Fruit fly (Drosophila melanogaster) whole organism, prepupa: ENCODE data around the gene ago.

Source experiments
- Blimp-1 ChIP-seq: fragments of 200-800 bp; sonication (Bioruptor generic); optimal IDR thresholded peaks from 3 replicates; lab custom pipeline; 2017; ENCODE audit warnings: missing biosample characterization, missing genetic modification characterization, mild to moderate bottlenecking, moderate library complexity, missing genetic modification reagents
- CG10631 ChIP-seq: fragments of 200-800 bp; sonication (Bioruptor generic); optimal IDR thresholded peaks from 2 replicates; lab custom pipeline; 2016; ENCODE audit warnings: missing biosample characterization, missing genetic modification characterization
- CG11902 ChIP-seq: fragments of 200-800 bp; sonication (Bioruptor generic); optimal IDR thresholded peaks from 3 replicates; lab custom pipeline; 2016; ENCODE audit warnings: missing biosample characterization, missing genetic modification characterization
- CG15336 ChIP-seq: fragments of 200-800 bp; sonication (Bioruptor generic); IDR thresholded peaks from 2 replicates; pipeline ENCODE4 v1.3.6; 2022; ENCODE audit warnings: missing biosample characterization, missing genetic modification characterization
- CG1621 ChIP-seq: fragments of 200-800 bp; sonication (Bioruptor generic); optimal IDR thresholded peaks from 3 replicates; lab custom pipeline; 2018; ENCODE audit warnings: missing biosample characterization, mild to moderate bottlenecking, missing genetic modification characterization
- CG16779 ChIP-seq: fragments of 200-800 bp; sonication (Bioruptor generic); optimal IDR thresholded peaks from 3 replicates; lab custom pipeline; 2017; ENCODE audit warnings: missing biosample characterization, mild to moderate bottlenecking, missing genetic modification characterization
- CG3032 ChIP-seq: fragments of 200-800 bp; optimal IDR thresholded peaks from 2 replicates; lab custom pipeline; 2019; ENCODE audit warnings: missing biosample characterization, mild to moderate bottlenecking, missing genetic modification characterization, moderate library complexity
- CG31627 ChIP-seq: fragments of 200-800 bp; sonication (Bioruptor generic); optimal IDR thresholded peaks from 3 replicates; lab custom pipeline; 2016; ENCODE audit warnings: missing biosample characterization, missing genetic modification characterization
- CG32006 ChIP-seq: fragments of 200-800 bp; sonication (Bioruptor generic); optimal IDR thresholded peaks from 3 replicates; lab custom pipeline; 2017; ENCODE audit warnings: missing biosample characterization, mild to moderate bottlenecking, missing genetic modification characterization
- CG34406 ChIP-seq: fragments of 200-800 bp; sonication (Bioruptor generic); optimal IDR thresholded peaks from 3 replicates; lab custom pipeline; 2016; ENCODE audit warnings: missing biosample characterization, missing genetic modification characterization
- CG4318 ChIP-seq: fragments of 200-800 bp; sonication (Bioruptor generic); optimal IDR thresholded peaks from 3 replicates; lab custom pipeline; 2017; ENCODE audit warnings: missing biosample characterization, mild to moderate bottlenecking, missing genetic modification characterization
- CG6792 ChIP-seq: fragments of 200-800 bp; sonication (Bioruptor generic); optimal IDR thresholded peaks from 3 replicates; lab custom pipeline; 2016; ENCODE audit warnings: missing biosample characterization, missing genetic modification characterization
- CG6854 ChIP-seq: fragments of 200-800 bp; sonication (Bioruptor generic); optimal IDR thresholded peaks from 2 replicates; lab custom pipeline; 2017; ENCODE audit warnings: missing biosample characterization, mild to moderate bottlenecking, missing genetic modification characterization
- CG8119 ChIP-seq: fragments of 200-800 bp; sonication (Bioruptor generic); IDR thresholded peaks from 3 replicates; pipeline ENCODE4 v1.3.6; 2022; ENCODE audit warnings: missing biosample characterization, missing genetic modification characterization
- CG8632 ChIP-seq: fragments of 200-800 bp; sonication (Bioruptor generic); optimal IDR thresholded peaks from 3 replicates; lab custom pipeline; 2016; ENCODE audit warnings: missing biosample characterization, missing genetic modification characterization
- Eip75B ChIP-seq: fragments of 200-800 bp; sonication (Bioruptor generic); optimal IDR thresholded peaks from 3 replicates; lab custom pipeline; 2016; ENCODE audit warnings: missing biosample characterization, missing genetic modification characterization
- Eip78C ChIP-seq: fragments of 200-800 bp; sonication (Bioruptor generic); peaks from one replicate; lab custom pipeline; 2016; ENCODE audit warnings: missing biosample characterization, missing genetic modification characterization
- Eip93F ChIP-seq: fragments of 200-800 bp; sonication (Bioruptor generic); optimal IDR thresholded peaks from 2 replicates; lab custom pipeline; 2016; ENCODE audit warnings: missing biosample characterization, mild to moderate bottlenecking, missing genetic modification characterization
- Ets21C ChIP-seq: fragments of 200-800 bp; sonication (Bioruptor generic); optimal IDR thresholded peaks from 3 replicates; lab custom pipeline; 2016; ENCODE audit warnings: missing biosample characterization, missing genetic modification characterization
- Gug ChIP-seq: fragments of 200-800 bp; sonication (Bioruptor generic); IDR thresholded peaks from 2 replicates; pipeline ENCODE4 v1.3.6; 2022; ENCODE audit warnings: missing biosample characterization, missing genetic modification characterization
- Hr38 ChIP-seq: sonication (Bioruptor generic); optimal IDR thresholded peaks from 2 replicates; lab custom pipeline; 2016; ENCODE audit warnings: missing biosample characterization, missing genetic modification characterization
- Hr39 ChIP-seq: fragments of 200-800 bp; sonication (Bioruptor generic); optimal IDR thresholded peaks from 2 replicates; lab custom pipeline; 2016; ENCODE audit warnings: missing biosample characterization, missing genetic modification characterization
- Hr4 ChIP-seq: fragments of 200-800 bp; sonication (Bioruptor generic); optimal IDR thresholded peaks from 3 replicates; lab custom pipeline; 2016; ENCODE audit warnings: missing biosample characterization, missing genetic modification characterization
- Met ChIP-seq: fragments of 200-800 bp; sonication (Bioruptor generic); optimal IDR thresholded peaks from 3 replicates; lab custom pipeline; 2016; ENCODE audit warnings: missing biosample characterization, missing genetic modification characterization
- OdsH ChIP-seq: fragments of 200-800 bp; sonication (Bioruptor generic); optimal IDR thresholded peaks from 3 replicates; lab custom pipeline; 2016; ENCODE audit warnings: missing biosample characterization, missing genetic modification characterization
- Sox102F ChIP-seq: fragments of 200-800 bp; sonication (Bioruptor generic); optimal IDR thresholded peaks from 2 replicates; lab custom pipeline; 2016; ENCODE audit warnings: missing biosample characterization, mild to moderate bottlenecking, missing genetic modification characterization
- Sox15 ChIP-seq: fragments of 200-800 bp; sonication (Bioruptor generic); optimal IDR thresholded peaks from 3 replicates; lab custom pipeline; 2016; ENCODE audit warnings: missing biosample characterization, missing genetic modification characterization
- dac ChIP-seq: fragments of 200-800 bp; sonication (Bioruptor generic); optimal IDR thresholded peaks from 2 replicates; lab custom pipeline; 2017; ENCODE audit warnings: missing biosample characterization, mild to moderate bottlenecking, missing genetic modification characterization
- dsx ChIP-seq: fragments of 200-800 bp; optimal IDR thresholded peaks from 3 replicates; lab custom pipeline; 2019; ENCODE audit warnings: missing biosample characterization, mild to moderate bottlenecking, missing genetic modification characterization, moderate library complexity; ENCODE audit not compliant: poor library complexity, severe bottlenecking
- eg ChIP-seq: fragments of 200-800 bp; sonication (Bioruptor generic); IDR thresholded peaks from 3 replicates; pipeline ENCODE4 v1.3.6; 2022; ENCODE audit warnings: missing biosample characterization, missing genetic modification characterization
- fd59A ChIP-seq: fragments of 200-800 bp; sonication (Bioruptor generic); optimal IDR thresholded peaks from 2 replicates; lab custom pipeline; 2017; ENCODE audit warnings: missing biosample characterization, mild to moderate bottlenecking, missing genetic modification characterization, missing genetic modification reagents
- pdm3 ChIP-seq: fragments of 200-800 bp; sonication (Bioruptor generic); optimal IDR thresholded peaks from 3 replicates; lab custom pipeline; 2016; ENCODE audit warnings: missing biosample characterization, missing genetic modification characterization
- spab ChIP-seq: fragments of 200-800 bp; sonication (Bioruptor generic); optimal IDR thresholded peaks from 2 replicates; lab custom pipeline; 2017; ENCODE audit warnings: missing biosample characterization, mild to moderate bottlenecking, missing genetic modification characterization, missing genetic modification reagents
- svp ChIP-seq: fragments of 200-800 bp; sonication (Bioruptor generic); peaks from one replicate; lab custom pipeline; 2016; ENCODE audit warnings: missing biosample characterization, missing genetic modification characterization
- vri ChIP-seq: fragments of 200-800 bp; sonication (Bioruptor generic); optimal IDR thresholded peaks from 3 replicates; lab custom pipeline; 2016; ENCODE audit warnings: missing biosample characterization, mild to moderate bottlenecking, missing genetic modification characterization

ago gene

DNA sequence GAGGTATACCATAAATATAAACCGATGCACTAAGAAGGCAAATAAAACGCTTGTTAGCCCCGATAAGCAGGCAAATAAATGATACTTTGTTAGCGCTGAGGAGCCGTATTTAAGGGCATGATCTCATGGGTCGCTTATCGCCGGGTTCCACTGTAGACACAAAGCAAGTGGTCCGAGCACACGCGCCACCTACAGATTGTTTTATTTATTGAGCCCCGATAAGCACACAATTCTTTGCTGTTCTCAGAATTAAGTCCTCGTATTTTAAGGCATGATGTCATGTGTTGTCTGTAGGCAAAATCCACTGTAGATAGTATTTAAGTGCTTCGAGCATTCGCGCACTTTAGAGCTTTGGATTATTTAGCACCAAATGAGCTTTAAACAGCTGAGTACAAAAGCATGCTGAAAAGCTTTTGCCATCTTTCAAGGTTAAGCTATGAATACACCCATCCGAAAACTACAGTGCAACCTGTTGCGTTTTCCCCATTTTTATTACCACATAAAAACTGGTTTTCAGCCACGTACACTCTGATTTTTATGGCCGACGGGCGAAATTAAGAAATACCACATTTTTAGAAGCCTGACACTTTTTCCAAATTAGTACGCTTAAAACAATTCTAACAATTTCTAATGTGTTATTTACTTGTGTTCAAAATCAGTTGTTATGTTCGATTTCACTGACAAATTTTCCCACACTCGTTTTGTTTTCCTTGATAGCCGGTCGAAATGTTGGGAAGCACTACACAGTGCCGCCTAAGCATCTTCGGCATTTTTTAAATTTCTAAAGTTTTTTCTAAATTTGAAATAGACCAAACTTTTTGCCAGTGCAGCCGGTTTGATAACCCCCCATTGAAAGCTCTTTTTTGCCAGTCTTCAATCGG is 14.4 kb downstream of the ago start, which contains the start of gene Sqor (continued):
- TF ChIP-seq Eip78C (GFP tag; lab: Kevin White, UChicago) (peak; percentile 100), Ets21C (GFP tag; lab: Kevin White, UChicago) (peak; percentile 89), dsx (GFP tag; lab: Kevin White, UChicago) (peak; percentile 86), CG8119 (GFP tag; lab: Robert Waterston, UW) (peak; percentile 96), fd59A (GFP tag; lab: Kevin White, UChicago) (peak; percentile 93), CG31627 (GFP tag; lab: Kevin White, UChicago) (peak; percentile 94), Sox15 (GFP tag; lab: Kevin White, UChicago) (peak; percentile 92), vri (GFP tag; lab: Kevin White, UChicago) (peak; percentile 95), Hr38 (GFP tag; lab: Kevin White, UChicago) (peak; percentile 46), eg (peak; percentile 94), CG16779 (tag; lab: Kevin White, UChicago) (peak; percentile 92), CG1621 (tag; lab: Kevin White, UChicago) (peak; percentile 86), CG6792 (GFP tag; lab: Kevin White, UChicago) (peak; percentile 89), Eip75B (GFP tag; lab: Kevin White, UChicago) (peak; percentile 95), Met (no peak), pdm3 (GFP tag; lab: Kevin White, UChicago) (peak; percentile 96), Eip93F (GFP tag; lab: Kevin White, UChicago) (peak; percentile 82), Sox102F (GFP tag; lab: Kevin White, UChicago) (peak; percentile 97), svp (GFP tag; lab: Kevin White, UChicago) (peak; percentile 99), CG32006 (peak; percentile 99), dac (GFP tag; lab: Kevin White, UChicago) (peak; percentile 95), CG6854 (GFP tag; lab: Kevin White, UChicago) (peak; percentile 91)

DNA sequence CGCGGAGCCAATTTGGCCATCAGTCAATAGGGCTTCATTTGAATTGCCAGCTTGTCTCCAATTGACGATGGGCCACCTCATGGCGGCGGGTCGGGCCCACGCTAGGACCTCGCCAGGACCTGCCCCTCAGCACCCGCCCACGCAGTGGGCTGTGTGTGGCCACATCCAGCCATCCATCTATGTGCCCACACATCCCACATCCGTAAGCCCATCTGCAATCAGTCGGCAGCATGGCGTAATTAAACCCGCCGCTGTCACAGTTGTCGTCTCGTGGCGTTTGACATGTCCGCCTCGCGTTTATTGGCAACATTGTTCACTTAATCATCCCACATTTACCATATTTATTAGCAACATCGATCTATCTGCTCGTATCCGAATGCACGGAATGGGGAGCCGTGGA is 15.9 kb downstream of the ago start:
- TF ChIP-seq CG8632 (GFP tag; lab: Kevin White, UChicago) (no peak), CG11902 (no peak), CG10631 (GFP tag; lab: Kevin White, UChicago) (no peak), CG32006 (no peak), spab (GFP tag; lab: Kevin White, UChicago) (no peak), CG6854 (GFP tag; lab: Kevin White, UChicago) (no peak), CG4318 (no peak), CG34406 (no peak), Gug (GFP tag; lab: Robert Waterston, UW) (no peak), Blimp-1 (GFP tag; lab: Kevin White, UChicago) (no peak), CG6792 (GFP tag; lab: Kevin White, UChicago) (no peak), OdsH (GFP tag; lab: Kevin White, UChicago) (no peak), Hr4 (GFP tag; lab: Kevin White, UChicago) (no peak), CG3032 (tag; lab: Kevin White, UChicago) (no peak), Sox102F (GFP tag; lab: Kevin White, UChicago) (no peak), CG31627 (GFP tag; lab: Kevin White, UChicago) (no peak), Ets21C (GFP tag; lab: Kevin White, UChicago) (no peak), Eip78C (GFP tag; lab: Kevin White, UChicago) (no peak), Eip75B (GFP tag; lab: Kevin White, UChicago) (no peak), CG1621 (tag; lab: Kevin White, UChicago) (no peak)

DNA sequence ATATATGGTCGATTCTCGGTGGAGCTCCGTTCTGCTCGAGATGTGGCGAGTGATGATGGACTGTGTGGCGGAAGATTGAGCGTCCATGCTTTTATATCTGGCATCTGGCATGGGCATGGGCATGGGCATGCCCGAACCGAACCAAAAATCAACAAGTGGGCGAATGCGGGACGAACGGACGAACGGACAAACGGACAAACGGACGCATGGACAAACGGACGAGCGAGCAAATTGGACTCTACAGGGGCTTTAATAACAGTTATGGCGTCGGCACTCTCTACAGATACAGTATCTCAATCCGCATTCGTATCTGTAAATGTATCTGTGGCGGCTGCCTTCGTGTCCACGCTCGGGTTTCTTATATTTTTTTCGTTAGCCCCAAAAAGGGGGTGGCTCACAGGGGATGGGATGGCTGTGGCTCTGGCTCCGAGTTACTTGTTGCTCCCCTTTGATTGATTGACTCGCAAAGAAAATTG is 18.0 kb downstream of the ago start, which contains the start of gene ImpL2:
TSS of gene ImpL2 (minus strand) at position 51 of the 476 bp plus-strand sequence.
- TF ChIP-seq CG8632 (GFP tag; lab: Kevin White, UChicago), result no peak
- TF ChIP-seq CG11902, result no peak
- no peak for TF ChIP-seq Gug (GFP tag; lab: Robert Waterston, UW)
- no peak for TF ChIP-seq CG15336 (GFP tag; lab: Robert Waterston, UW)
- peak; percentile 35 for TF ChIP-seq Eip78C (GFP tag; lab: Kevin White, UChicago)
- TF ChIP-seq Hr39, result no peak
